Fruit fly (Drosophila melanogaster): ENCODE results near the gene CG14441.

CG14441 gene

dm6 chrX:6656626-6657558 is 42.4 kb upstream of the CG14441 start (continued):
- TF ChIP-seq CG15011 (GFP tag; optimal IDR thresholded peaks at IDR 0.05) (peak; percentile 43), Dad (GFP tag; optimal IDR thresholded peaks at IDR 0.05) (no peak), org-1 (GFP tag; optimal IDR thresholded peaks at IDR 0.05) (no peak), fd96Cb (tag; optimal IDR thresholded peaks at IDR 0.05) (no peak), CG17568 (GFP tag; optimal IDR thresholded peaks at IDR 0.05) (peak; percentile 30), CG9817 (tag; optimal IDR thresholded peaks at IDR 0.05) (peak; percentile 37), Stat92E (GFP tag; optimal IDR thresholded peaks at IDR 0.05) (peak in 1 of 3 experiments; percentile 26), h (optimal IDR thresholded peaks at IDR 0.05) (no peak), TFAM (GFP tag; optimal IDR thresholded peaks at IDR 0.05) (no peak), CG12769 (tag; optimal IDR thresholded peaks at IDR 0.05) (peak; percentile 60), zen2 (GFP tag; IDR thresholded peaks at IDR 0.05; ENCODE audit: partially characterized antibody) (no peak), HLHmδ (GFP tag; optimal IDR thresholded peaks at IDR 0.05) (no peak), NC2β (GFP tag; optimal IDR thresholded peaks at IDR 0.05) (no peak), Hand (GFP tag; optimal IDR thresholded peaks at IDR 0.05) (peak; percentile 71), Meics (GFP tag; optimal IDR thresholded peaks at IDR 0.05) (peak; percentile 57), pnt (GFP tag; optimal IDR thresholded peaks at IDR 0.05) (no peak), CG42726 (GFP tag; IDR thresholded peaks at IDR 0.05; ENCODE audit: partially characterized antibody) (no peak), fd102C (GFP tag; optimal IDR thresholded peaks at IDR 0.05) (no peak), D19B (GFP tag; optimal IDR thresholded peaks at IDR 0.05) (no peak), sob (GFP tag; IDR thresholded peaks at IDR 0.05) (no peak; the same call in 1 of the 2 replicates), Scr (GFP tag; IDR thresholded peaks at IDR 0.05; ENCODE audit: partially characterized antibody) (peak; percentile 15; the same call in 1 of the 2 replicates), HHEX (GFP tag; optimal IDR thresholded peaks at IDR 0.05) (peak; percentile 46), CG16779 (GFP tag; IDR thresholded peaks at IDR 0.05) (no peak), CG15601 (tag; optimal IDR thresholded peaks at IDR 0.05) (peak; percentile 43), Hr51 (GFP tag; optimal IDR thresholded peaks at IDR 0.05) (peak in 1 of 2 experiments; percentile 62), CG13894 (tag; optimal IDR thresholded peaks at IDR 0.05) (peak; percentile 67), ara (GFP tag; IDR thresholded peaks at IDR 0.05) (no peak), kay (GFP tag; optimal IDR thresholded peaks at IDR 0.05) (no peak), HLH54F (GFP tag; optimal IDR thresholded peaks at IDR 0.05) (no peak), CG17612 (GFP tag; IDR thresholded peaks at IDR 0.05) (no peak), hth (optimal IDR thresholded peaks at IDR 0.05) (no peak), dan (GFP tag; IDR thresholded peaks at IDR 0.05) (no peak), CG6791 (GFP tag; IDR thresholded peaks at IDR 0.05; ENCODE audit: partially characterized antibody) (no peak), Bdp1 (GFP tag; optimal IDR thresholded peaks at IDR 0.05) (no peak), CG33213 (GFP tag; optimal IDR thresholded peaks at IDR 0.05) (no peak), ewg (GFP tag; optimal IDR thresholded peaks at IDR 0.05) (no peak), seq (GFP tag; IDR thresholded peaks at IDR 0.05) (no peak), Sin3A (optimal IDR thresholded peaks at IDR 0.05) (no peak), al (GFP tag; IDR thresholded peaks at IDR 0.05) (0 out of 2 replicates have a peak, but pooled peaks have one; percentile 4), disco-r (GFP tag; optimal IDR thresholded peaks at IDR 0.05) (no peak), tll (GFP tag; optimal IDR thresholded peaks at IDR 0.05) (peak in 1 of 2 experiments; percentile 38), CG14965 (GFP tag; optimal IDR thresholded peaks at IDR 0.05; ENCODE audit: borderline replicate concordance) (no peak), twi (tag; optimal IDR thresholded peaks at IDR 0.05) (peak; percentile 24), CG33557 (GFP tag; optimal IDR thresholded peaks at IDR 0.05) (peak; percentile 10), her (GFP tag; optimal IDR thresholded peaks at IDR 0.05) (no peak), CG11456 (GFP tag; IDR thresholded peaks at IDR 0.05) (no peak), MTF-1 (GFP tag; optimal IDR thresholded peaks at IDR 0.05; ENCODE audit: borderline replicate concordance) (no peak), ATbp (GFP tag; optimal IDR thresholded peaks at IDR 0.05) (no peak)

Measured in whole organism, embryonic.